Worm (Caenorhabditis elegans): ENCODE data around the gene F08D12.2.

The F08D12.2 gene

DNA sequence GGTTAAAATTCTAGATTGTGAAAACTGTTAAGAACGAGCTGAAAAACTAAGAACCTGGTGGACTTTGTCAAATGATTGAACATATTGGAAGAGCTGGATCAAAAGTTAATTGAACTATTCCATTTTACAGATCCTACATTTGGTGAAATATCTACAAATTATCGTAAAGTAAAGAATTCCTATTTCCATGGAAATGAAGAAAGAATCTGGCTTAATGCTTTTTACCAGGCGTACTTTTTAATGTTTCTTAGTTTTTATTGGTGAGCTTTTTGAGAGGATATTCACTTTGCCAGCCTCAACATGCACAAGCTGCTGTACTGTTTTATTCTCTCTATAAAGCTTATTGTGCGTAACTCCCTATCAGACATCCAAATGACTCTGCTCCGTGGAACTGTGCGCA lies 3.6 kb upstream of the F08D12.2 start, which contains the start of gene F08D12.4:
TSS of gene F08D12.4 (plus strand) at position 301 of the 400 bp plus-strand sequence.
- TF ChIP-seq dmd-4 (tag; optimal IDR thresholded peaks at IDR 0.05) (no peak), nhr-25 (tag; optimal IDR thresholded peaks at IDR 0.05) (no peak), peb-1 (tag; optimal IDR thresholded peaks at IDR 0.05) (no peak), egl-27 (tag; optimal IDR thresholded peaks at IDR 0.05) (no peak), nhr-10 (tag; optimal IDR thresholded peaks at IDR 0.05) (no peak), gmeb-1 (tag; optimal IDR thresholded peaks at IDR 0.05) (no peak), R02D3.7 (tag; optimal IDR thresholded peaks at IDR 0.05) (no peak), ztf-11 (tag; optimal IDR thresholded peaks at IDR 0.05) (no peak), nhr-77 (tag; optimal IDR thresholded peaks at IDR 0.05) (no peak), nhr-12 (tag; optimal IDR thresholded peaks at IDR 0.05) (no peak), nhr-6 (tag; optimal IDR thresholded peaks at IDR 0.05) (no peak), unc-39 (tag; optimal IDR thresholded peaks at IDR 0.05) (no peak), nhr-129 (tag; optimal IDR thresholded peaks at IDR 0.05) (no peak), C34F6.9 (tag; optimal IDR thresholded peaks at IDR 0.05) (no peak), elt-1 (tag; optimal IDR thresholded peaks at IDR 0.05) (no peak), lsy-2 (tag; optimal IDR thresholded peaks at IDR 0.05) (no peak), blmp-1 (tag; optimal IDR thresholded peaks at IDR 0.05; ENCODE audit: insufficient read depth) (no peak)

DNA sequence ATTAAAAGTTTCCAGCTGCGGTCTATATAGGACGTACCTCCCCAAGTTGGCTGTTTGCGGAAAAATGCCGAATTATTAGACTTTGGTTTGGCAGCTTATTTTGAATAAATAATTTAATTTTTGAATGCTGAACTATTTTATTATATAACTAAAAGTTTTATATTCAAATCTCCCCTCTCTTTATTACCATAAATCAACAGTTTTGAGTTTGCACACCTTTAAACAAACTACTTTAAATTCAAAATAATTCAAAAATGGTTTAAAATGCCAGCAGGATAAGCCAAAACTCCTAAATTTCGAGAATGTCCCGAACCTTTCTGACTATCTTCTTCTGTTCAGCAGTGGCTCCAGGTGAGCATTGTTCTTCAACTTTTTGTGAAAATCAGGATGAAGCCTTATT lies 2.2 kb upstream of the F08D12.2 start, which contains the start of gene F08D12.3:
TSS of gene F08D12.3 (plus strand) at position 301 of the 400 bp plus-strand sequence.
- TF ChIP-seq gmeb-1 (tag; optimal IDR thresholded peaks at IDR 0.05) (no peak), ztf-11 (tag; optimal IDR thresholded peaks at IDR 0.05) (no peak), unc-55 (GFP tag; optimal IDR thresholded peaks at IDR 0.05) (no peak), nhr-129 (tag; optimal IDR thresholded peaks at IDR 0.05) (no peak), nhr-25 (tag; optimal IDR thresholded peaks at IDR 0.05) (no peak), nhr-10 (tag; optimal IDR thresholded peaks at IDR 0.05) (no peak), mab-5 (tag; optimal IDR thresholded peaks at IDR 0.05) (no peak), sma-3 (GFP tag; optimal IDR thresholded peaks at IDR 0.05) (no peak), fos-1 (tag; optimal IDR thresholded peaks at IDR 0.05) (no peak), elt-3 (tag; optimal IDR thresholded peaks at IDR 0.05) (no peak), C34F6.9 (tag; optimal IDR thresholded peaks at IDR 0.05) (no peak), ZK546.5 (tag; optimal IDR thresholded peaks at IDR 0.05) (no peak), mdl-1 (tag; optimal IDR thresholded peaks at IDR 0.05) (no peak), F13H6.1 (tag; optimal IDR thresholded peaks at IDR 0.05) (no peak), skn-1 (tag; optimal IDR thresholded peaks at IDR 0.05) (no peak)

DNA sequence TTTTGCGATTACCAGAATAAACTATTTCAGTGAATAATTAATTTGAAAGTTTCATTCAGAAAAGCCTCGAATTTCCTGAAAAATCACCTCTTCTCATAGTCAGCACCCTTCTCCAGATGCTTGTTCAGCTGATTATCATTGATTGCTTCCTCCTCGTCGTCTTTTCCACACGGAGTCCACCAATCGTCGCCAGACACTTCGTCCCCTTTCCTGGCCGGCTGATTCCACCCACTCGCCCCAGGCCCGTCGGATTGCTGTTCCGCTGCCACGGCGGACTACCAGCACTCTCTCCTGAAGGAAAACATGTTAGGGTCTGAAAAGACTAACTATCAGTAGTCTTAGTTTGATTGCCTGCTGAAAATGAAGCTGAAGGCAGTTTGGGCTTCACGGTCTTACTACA lies 651 bp upstream of the F08D12.2 start:
- TF ChIP-seq nhr-23 (tag; optimal IDR thresholded peaks at IDR 0.05) (no peak), ztf-1 (GFP tag; conservative IDR thresholded peaks at IDR 0.05) (no peak), ZK546.5 (tag; optimal IDR thresholded peaks at IDR 0.05) (no peak), nhr-129 (tag; optimal IDR thresholded peaks at IDR 0.05) (no peak), sem-4 (tag; optimal IDR thresholded peaks at IDR 0.05) (no peak), gmeb-1 (tag; optimal IDR thresholded peaks at IDR 0.05) (no peak), nhr-25 (tag; optimal IDR thresholded peaks at IDR 0.05) (no peak), blmp-1 (tag; optimal IDR thresholded peaks at IDR 0.05; ENCODE audit: insufficient read depth) (no peak), nhr-10 (tag; optimal IDR thresholded peaks at IDR 0.05) (no peak), unc-39 (tag; optimal IDR thresholded peaks at IDR 0.05) (no peak), mab-5 (tag; optimal IDR thresholded peaks at IDR 0.05) (no peak), lin-13 (GFP tag; optimal IDR thresholded peaks at IDR 0.05) (no peak), lin-11 (tag; optimal IDR thresholded peaks at IDR 0.05) (no peak), nhr-12 (tag; optimal IDR thresholded peaks at IDR 0.05) (no peak), nhr-77 (tag; optimal IDR thresholded peaks at IDR 0.05) (no peak), aly-2 (tag; optimal IDR thresholded peaks at IDR 0.05) (no peak), egl-27 (tag; optimal IDR thresholded peaks at IDR 0.05) (no peak), ama-1 (optimal IDR thresholded peaks at IDR 0.05) (no peak), elt-1 (tag; optimal IDR thresholded peaks at IDR 0.05) (no peak)

DNA sequence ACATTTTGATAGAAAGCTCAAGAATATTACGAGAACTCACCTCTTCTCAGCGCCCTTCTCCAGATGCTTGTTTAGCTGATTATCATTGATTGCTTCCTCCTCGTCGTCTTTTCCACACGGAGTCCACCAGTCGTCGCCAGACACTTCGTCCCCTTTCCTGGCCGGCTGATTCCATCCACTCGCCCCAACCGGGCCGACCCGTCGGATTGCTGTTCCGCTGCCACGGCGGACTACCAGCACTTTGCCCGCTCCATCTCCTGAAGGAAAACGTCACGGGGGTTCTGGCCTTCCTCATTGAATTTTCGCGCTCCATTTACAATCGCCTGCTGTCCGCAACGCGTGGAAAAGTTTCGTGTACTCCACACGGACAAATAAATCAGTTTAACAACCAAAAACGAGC lies 1.9 kb downstream of the F08D12.2 start:
- TF ChIP-seq ceh-82 (tag; optimal IDR thresholded peaks at IDR 0.05) (no peak), aly-2 (tag; optimal IDR thresholded peaks at IDR 0.05) (no peak), mbf-1 (tag; optimal IDR thresholded peaks at IDR 0.05) (no peak), C34F6.9 (tag; optimal IDR thresholded peaks at IDR 0.05) (no peak), sma-3 (GFP tag; optimal IDR thresholded peaks at IDR 0.05) (no peak), F13H6.1 (tag; optimal IDR thresholded peaks at IDR 0.05) (no peak), unc-55 (GFP tag; optimal IDR thresholded peaks at IDR 0.05) (no peak), ztf-4 (tag; optimal IDR thresholded peaks at IDR 0.05) (no peak), ztf-1 (GFP tag; conservative IDR thresholded peaks at IDR 0.05) (no peak), lsy-2 (tag; optimal IDR thresholded peaks at IDR 0.05) (no peak)

Data from whole organism, L2 larva.